Fruit fly (Drosophila melanogaster): ENCODE results near the gene CG32024.

dm6 chr3L:8825560-8825959, 18.2 kb downstream of the CG32024 start:
- TF ChIP-seq CG8478 (optimal IDR thresholded peaks at IDR 0.05): no peak
- no peak for TF ChIP-seq CTCF (optimal IDR thresholded peaks at IDR 0.05)
